Fruit fly (Drosophila melanogaster) ovary, adult (tissue): Measurements from ENCODE around the gene CG15239.

Source experiments
- CG17801 ChIP-seq: fragments of 200-800 bp; optimal IDR thresholded peaks from 2 replicates; lab custom pipeline; 2019; ENCODE audit warnings: missing biosample characterization, mild to moderate bottlenecking, missing genetic modification characterization, moderate library complexity; ENCODE audit not compliant: partially characterized antibody

Gene CG15239

dm6 chrX:3883904-3884303 lies at the start of gene CG15239:
TSS of gene CG15239 (plus strand) at chrX:3884168.
- TF ChIP-seq CG17801 (GFP tag; lab: Kevin White, UChicago) = no peak

- no peak for TF ChIP-seq CG17801 (GFP tag; lab: Kevin White, UChicago)
Observed at dm6 chrX:3834955-3835763, 48.8 kb upstream of the CG15239 start.

- no peak for TF ChIP-seq CG17801 (GFP tag; lab: Kevin White, UChicago)
Observed at dm6 chrX:3835764-3836342, 48.1 kb upstream of the CG15239 start.

dm6 chrX:3837628-3838027 lies 46.3 kb upstream of the CG15239 start:
- no peak for TF ChIP-seq CG17801 (GFP tag; lab: Kevin White, UChicago)

dm6 chrX:3838648-3839047 lies 45.3 kb upstream of the CG15239 start:
- TF ChIP-seq CG17801 (GFP tag; lab: Kevin White, UChicago) = no peak

dm6 chrX:3840962-3841361 lies 43.0 kb upstream of the CG15239 start:
- TF ChIP-seq CG17801 (GFP tag; lab: Kevin White, UChicago) = no peak

- no peak for TF ChIP-seq CG17801 (GFP tag; lab: Kevin White, UChicago)
Observed at dm6 chrX:3842898-3843297, 41.1 kb upstream of the CG15239 start.

dm6 chrX:3845340-3846161 lies 38.4 kb upstream of the CG15239 start:
- no peak for TF ChIP-seq CG17801 (GFP tag; lab: Kevin White, UChicago)

- no peak for TF ChIP-seq CG17801 (GFP tag; lab: Kevin White, UChicago)
Observed at dm6 chrX:3846393-3846792, 37.6 kb upstream of the CG15239 start.

dm6 chrX:3849419-3850028 lies 34.4 kb upstream of the CG15239 start:
- TF ChIP-seq CG17801 (GFP tag; lab: Kevin White, UChicago) = no peak

- no peak for TF ChIP-seq CG17801 (GFP tag; lab: Kevin White, UChicago)
Observed at dm6 chrX:3861183-3861582, 22.8 kb upstream of the CG15239 start.

- no peak for TF ChIP-seq CG17801 (GFP tag; lab: Kevin White, UChicago)
Observed at dm6 chrX:3862319-3862919, 21.5 kb upstream of the CG15239 start.

- no peak for TF ChIP-seq CG17801 (GFP tag; lab: Kevin White, UChicago)
Observed at dm6 chrX:3866104-3866503, 17.9 kb upstream of the CG15239 start.

dm6 chrX:3866844-3867457 lies 17.0 kb upstream of the CG15239 start:
- TF ChIP-seq CG17801 (GFP tag; lab: Kevin White, UChicago) = no peak
